Worm (Caenorhabditis elegans): ENCODE results near the gene Y43B11AR.3.

ce11 chrIV:7046641-7047361 is 36.7 kb downstream of the Y43B11AR.3 start:
- TF ChIP-seq pqm-1 (tag; optimal IDR thresholded peaks at IDR 0.05) = no peak
- peak; percentile 66 for TF ChIP-seq snu-23 (GFP tag; optimal IDR thresholded peaks at IDR 0.05)
- peak; percentile 46 for TF ChIP-seq mep-1 (tag; optimal IDR thresholded peaks at IDR 0.05)

Measured in whole organism, L1 larva.